Fruit fly (Drosophila melanogaster): ENCODE results near the gene PIG-P.

Gene PIG-P

DNA sequence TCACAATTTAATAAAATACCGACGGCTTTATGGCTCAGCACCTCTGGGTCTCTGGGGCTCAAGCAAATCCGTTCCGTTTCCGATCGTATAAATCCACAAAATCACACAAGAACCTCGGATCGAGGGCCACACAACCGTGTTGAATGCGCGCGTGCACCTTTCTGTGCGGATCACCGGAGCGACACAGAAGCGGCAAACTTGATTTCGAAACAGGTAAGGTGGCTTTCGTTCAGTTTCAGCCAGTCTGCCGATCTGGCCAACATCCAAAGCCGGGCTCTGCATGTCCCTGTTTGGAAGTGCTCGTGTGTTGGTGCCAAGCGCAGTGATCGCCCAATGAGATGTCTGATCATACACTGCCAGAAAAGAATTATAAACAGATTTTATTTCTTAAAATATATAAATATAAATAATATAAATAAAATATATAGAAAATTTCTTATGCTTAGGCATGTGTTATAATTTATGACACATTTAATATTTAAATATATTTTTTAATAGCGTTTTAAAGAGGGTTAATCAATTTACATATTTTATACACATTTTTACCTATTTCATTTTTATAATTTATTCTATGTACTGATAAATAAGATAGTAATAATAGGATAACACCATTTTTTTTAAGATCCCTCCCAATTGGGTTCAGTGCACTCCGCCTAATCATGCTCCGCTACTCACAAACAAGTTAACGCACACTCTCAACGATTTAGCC, 40.6 kb upstream of the PIG-P start, which contains the start of gene dysf (continued):
- peak; percentile 30; the same call in 1 of the 2 replicates for TF ChIP-seq wor (GFP tag; IDR thresholded peaks at IDR 0.05)
- TF ChIP-seq pnt (GFP tag; optimal IDR thresholded peaks at IDR 0.05): no peak
- TF ChIP-seq CG10147 (GFP tag; optimal IDR thresholded peaks at IDR 0.05): peak; percentile 46
- peak; percentile 23; the same call in 1 of the 2 replicates for TF ChIP-seq ro (GFP tag; IDR thresholded peaks at IDR 0.05)
- no peak for TF ChIP-seq pum (GFP tag; optimal IDR thresholded peaks at IDR 0.05)
- TF ChIP-seq CG14860 (GFP tag; IDR thresholded peaks at IDR 0.05; ENCODE audit: partially characterized antibody): no peak
- no peak for TF ChIP-seq sna (GFP tag; IDR thresholded peaks at IDR 0.05; ENCODE audit: partially characterized antibody)
- TF ChIP-seq CG4730 (GFP tag; IDR thresholded peaks at IDR 0.05): no peak
- TF ChIP-seq ATbp (GFP tag; optimal IDR thresholded peaks at IDR 0.05): no peak
- no peak for TF ChIP-seq CG31388 (GFP tag; optimal IDR thresholded peaks at IDR 0.05)
- no peak for TF ChIP-seq Bgb (GFP tag; IDR thresholded peaks at IDR 0.05; ENCODE audit: partially characterized antibody)
- TF ChIP-seq CG10959 (GFP tag; IDR thresholded peaks at IDR 0.05): no peak; the same call in 1 of the 2 replicates
- TF ChIP-seq Hr3 (GFP tag; optimal IDR thresholded peaks at IDR 0.05): peak; percentile 77
- TF ChIP-seq CG12155 (GFP tag; optimal IDR thresholded peaks at IDR 0.05): peak; percentile 26
- no peak for TF ChIP-seq crp (GFP tag; optimal IDR thresholded peaks at IDR 0.05)
- peak; percentile 80 for TF ChIP-seq CG7556 (GFP tag; optimal IDR thresholded peaks at IDR 0.05)
- peak; percentile 54 for TF ChIP-seq HHEX (GFP tag; optimal IDR thresholded peaks at IDR 0.05)
- peak; percentile 93 for TF ChIP-seq CG18262 (tag; optimal IDR thresholded peaks at IDR 0.05)
- TF ChIP-seq twi (tag; optimal IDR thresholded peaks at IDR 0.05): peak; percentile 73
- no peak for TF ChIP-seq CG1024 (GFP tag; IDR thresholded peaks at IDR 0.05)
- no peak for TF ChIP-seq jumu (GFP tag; optimal IDR thresholded peaks at IDR 0.05)
- TF ChIP-seq CG30020 (tag; optimal IDR thresholded peaks at IDR 0.05): no peak
- TF ChIP-seq ab (GFP tag; optimal IDR thresholded peaks at IDR 0.05): no peak
- TF ChIP-seq bowl (GFP tag; IDR thresholded peaks at IDR 0.05): no peak
- no peak for TF ChIP-seq CG11723 (GFP tag; optimal IDR thresholded peaks at IDR 0.05)
- no peak for TF ChIP-seq CG7987 (GFP tag; optimal IDR thresholded peaks at IDR 0.05)
- peak; percentile 56 for TF ChIP-seq CG13296 (GFP tag; optimal IDR thresholded peaks at IDR 0.05)
- TF ChIP-seq Elba2 (GFP tag; optimal IDR thresholded peaks at IDR 0.05): no peak
- peak; percentile 56 for TF ChIP-seq CG32532 (GFP tag; IDR thresholded peaks at IDR 0.05)
- TF ChIP-seq CG17829 (tag; optimal IDR thresholded peaks at IDR 0.05): peak; percentile 85
- peak; percentile 23 for TF ChIP-seq CG6765 (GFP tag; optimal IDR thresholded peaks at IDR 0.05)
- TF ChIP-seq so (GFP tag; IDR thresholded peaks at IDR 0.05): no peak
- TF ChIP-seq Sox100B (GFP tag; optimal IDR thresholded peaks at IDR 0.05): peak; percentile 85
- peak; percentile 72 for TF ChIP-seq CG10209 (GFP tag; optimal IDR thresholded peaks at IDR 0.05)
- no peak for TF ChIP-seq inv (GFP tag; IDR thresholded peaks at IDR 0.05; ENCODE audit: partially characterized antibody)
- TF ChIP-seq gsb (GFP tag; IDR thresholded peaks at IDR 0.05): no peak
- TF ChIP-seq CG13424 (tag; optimal IDR thresholded peaks at IDR 0.05): peak; percentile 85
- TF ChIP-seq CG2678 (tag; optimal IDR thresholded peaks at IDR 0.05): peak; percentile 87
- no peak for TF ChIP-seq pzg (GFP tag; optimal IDR thresholded peaks at IDR 0.05)
- TF ChIP-seq Max (GFP tag; optimal IDR thresholded peaks at IDR 0.05): peak; percentile 49
- TF ChIP-seq CG11696 (GFP tag; IDR thresholded peaks at IDR 0.05): no peak
- TF ChIP-seq yki (optimal IDR thresholded peaks at IDR 0.05): no peak
- TF ChIP-seq CG8924 (tag; optimal IDR thresholded peaks at IDR 0.05): peak; percentile 88
- no peak for TF ChIP-seq stwl (tag; optimal IDR thresholded peaks at IDR 0.05)
- TF ChIP-seq CG4328 (GFP tag; optimal IDR thresholded peaks at IDR 0.05): peak; percentile 52
- 0 out of 2 replicates have a peak, but pooled peaks have one; percentile 43 for TF ChIP-seq E2f1 (GFP tag; IDR thresholded peaks at IDR 0.05)
- peak; percentile 2 to 60 for TF ChIP-seq bsh (GFP tag; optimal IDR thresholded peaks at IDR 0.05)
- no peak for TF ChIP-seq CG17912 (GFP tag; optimal IDR thresholded peaks at IDR 0.05)
- TF ChIP-seq Atf6 (GFP tag; IDR thresholded peaks at IDR 0.05): no peak
- no peak for TF ChIP-seq CG8478 (optimal IDR thresholded peaks at IDR 0.05)

Measured in whole organism, embryonic.